Worm (Caenorhabditis elegans): ENCODE results near the gene glb-10.

Gene glb-10

DNA sequence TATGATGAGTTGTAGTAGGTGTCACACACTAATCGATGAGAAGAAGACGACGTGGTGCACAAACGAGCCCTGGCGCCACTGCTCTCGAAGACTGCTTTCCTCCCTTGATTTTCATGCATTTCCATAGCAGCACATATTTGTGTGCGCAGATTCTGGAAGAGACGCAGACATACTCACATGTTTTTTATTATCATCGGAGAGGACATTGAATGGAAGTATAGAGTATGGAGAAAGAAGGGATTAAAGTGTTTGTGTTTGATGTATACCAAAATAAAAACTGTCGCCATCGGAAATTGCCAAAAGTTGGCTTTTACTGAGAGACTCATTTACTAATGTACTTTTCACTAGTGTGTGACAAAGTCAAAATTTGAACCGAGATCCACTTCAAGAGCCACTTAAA, 14.8 kb downstream of the glb-10 start, which contains the start of gene mps-1:
Gene mps-1, minus strand, starts transcription at position 101 of the 400 bp plus-strand sequence.
- TF ChIP-seq nhr-77 (tag; optimal IDR thresholded peaks at IDR 0.05), result no peak
- no peak for TF ChIP-seq ztf-4 (tag; optimal IDR thresholded peaks at IDR 0.05)
- TF ChIP-seq lin-13 (GFP tag; optimal IDR thresholded peaks at IDR 0.05), result no peak
- no peak for TF ChIP-seq nhr-25 (tag; optimal IDR thresholded peaks at IDR 0.05)
- TF ChIP-seq nhr-129 (tag; optimal IDR thresholded peaks at IDR 0.05), result no peak
- no peak for TF ChIP-seq nhr-237 (tag; optimal IDR thresholded peaks at IDR 0.05)
- no peak for TF ChIP-seq fos-1 (tag; optimal IDR thresholded peaks at IDR 0.05)

DNA sequence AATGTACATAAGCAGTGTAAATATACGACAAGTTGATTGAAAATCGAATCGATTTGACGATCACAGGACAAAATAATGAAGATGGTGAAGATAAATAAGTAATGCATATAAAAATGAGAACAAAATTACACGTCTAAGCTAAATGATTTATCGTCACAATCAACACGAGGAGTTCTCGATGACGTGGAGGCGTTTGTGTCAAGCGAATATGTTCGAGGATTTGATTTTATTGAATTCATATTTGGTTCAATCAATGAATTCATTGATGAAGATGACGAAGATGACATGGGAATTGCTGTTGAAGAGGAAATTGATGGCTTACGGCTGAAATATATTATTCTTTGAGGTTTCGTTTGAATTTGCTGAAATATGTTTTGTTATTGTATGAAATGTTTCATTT, 16.6 kb downstream of the glb-10 start, which contains the start of gene nyn-3:
Gene nyn-3, minus strand, starts transcription at position 101 of the 400 bp plus-strand sequence.
- TF ChIP-seq elt-1 (tag; optimal IDR thresholded peaks at IDR 0.05), result no peak
- TF ChIP-seq nhr-25 (tag; optimal IDR thresholded peaks at IDR 0.05), result no peak
- no peak for TF ChIP-seq ztf-1 (GFP tag; conservative IDR thresholded peaks at IDR 0.05)
- TF ChIP-seq unc-55 (GFP tag; optimal IDR thresholded peaks at IDR 0.05), result no peak
- no peak for TF ChIP-seq R02D3.7 (tag; optimal IDR thresholded peaks at IDR 0.05)
- TF ChIP-seq sma-9 (GFP tag; optimal IDR thresholded peaks at IDR 0.05), result no peak
- TF ChIP-seq sma-9 (tag; optimal IDR thresholded peaks at IDR 0.05), result no peak
- TF ChIP-seq blmp-1 (tag; optimal IDR thresholded peaks at IDR 0.05; ENCODE audit: insufficient read depth), result no peak
- TF ChIP-seq ZK546.5 (tag; optimal IDR thresholded peaks at IDR 0.05), result no peak
- TF ChIP-seq alr-1 (tag; optimal IDR thresholded peaks at IDR 0.05), result no peak
- TF ChIP-seq C34F6.9 (tag; optimal IDR thresholded peaks at IDR 0.05), result no peak
- TF ChIP-seq unc-39 (tag; optimal IDR thresholded peaks at IDR 0.05), result no peak
- TF ChIP-seq F13H6.1 (tag; optimal IDR thresholded peaks at IDR 0.05), result no peak
- TF ChIP-seq egl-27 (tag; optimal IDR thresholded peaks at IDR 0.05), result no peak
- no peak for TF ChIP-seq skn-1 (tag; optimal IDR thresholded peaks at IDR 0.05)
- no peak for TF ChIP-seq nhr-21 (tag; optimal IDR thresholded peaks at IDR 0.05)
- TF ChIP-seq lin-13 (GFP tag; optimal IDR thresholded peaks at IDR 0.05), result no peak

DNA sequence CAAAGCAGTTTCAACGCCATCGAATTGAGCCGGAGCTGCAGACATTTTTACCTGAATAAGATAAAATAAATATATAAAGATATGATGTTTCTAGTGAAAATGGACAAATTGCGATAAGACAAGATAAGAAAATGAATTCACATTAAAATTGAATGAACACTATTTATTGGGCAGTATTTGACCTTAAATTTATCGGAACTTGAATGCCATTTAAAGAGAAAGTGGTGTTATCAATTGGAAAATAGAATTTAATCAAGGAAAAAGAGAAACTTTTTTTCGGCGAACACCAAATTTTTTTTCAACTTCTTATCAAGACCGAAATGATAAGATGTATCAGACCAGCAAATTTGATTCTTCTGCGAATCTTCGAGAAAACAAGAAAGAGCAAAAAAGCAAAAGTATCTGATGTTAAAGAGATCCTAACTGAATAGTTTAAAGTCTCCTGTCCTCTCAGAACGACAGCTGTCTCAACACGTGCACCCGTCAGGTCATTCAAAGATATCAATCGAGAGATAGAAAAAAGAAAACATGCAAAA, 19.0 kb downstream of the glb-10 start, which contains the start of gene upb-1:
Gene upb-1, minus strand, starts transcription at position 51 of the 536 bp plus-strand sequence.
- TF ChIP-seq elt-1 (tag; optimal IDR thresholded peaks at IDR 0.05) (no peak), zag-1 (tag; optimal IDR thresholded peaks at IDR 0.05) (no peak), unc-62 (GFP tag; optimal IDR thresholded peaks at IDR 0.05) (no peak), C34F6.9 (tag; optimal IDR thresholded peaks at IDR 0.05) (peak; percentile 47), skn-1 (tag; optimal IDR thresholded peaks at IDR 0.05) (no peak), nhr-11 (tag; optimal IDR thresholded peaks at IDR 0.05) (no peak), ceh-16 (tag; optimal IDR thresholded peaks at IDR 0.05) (no peak), dmd-4 (tag; optimal IDR thresholded peaks at IDR 0.05) (no peak), alr-1 (tag; optimal IDR thresholded peaks at IDR 0.05) (no peak), Y55F3AM.14 (GFP tag; optimal IDR thresholded peaks at IDR 0.05) (no peak), aly-2 (tag; optimal IDR thresholded peaks at IDR 0.05) (no peak), lsy-2 (tag; optimal IDR thresholded peaks at IDR 0.05) (peak in 1 of 2 experiments; percentile 52), gmeb-1 (tag; optimal IDR thresholded peaks at IDR 0.05) (no peak), ceh-82 (tag; optimal IDR thresholded peaks at IDR 0.05) (no peak), elt-3 (tag; optimal IDR thresholded peaks at IDR 0.05) (no peak), sma-9 (GFP tag; optimal IDR thresholded peaks at IDR 0.05) (peak; percentile 63), sma-9 (tag; optimal IDR thresholded peaks at IDR 0.05) (no peak), crh-2 (tag; optimal IDR thresholded peaks at IDR 0.05) (no peak), nhr-21 (tag; optimal IDR thresholded peaks at IDR 0.05) (no peak), fos-1 (tag; optimal IDR thresholded peaks at IDR 0.05) (peak; percentile 41), blmp-1 (tag; optimal IDR thresholded peaks at IDR 0.05; ENCODE audit: insufficient read depth) (peak; percentile 23), nhr-25 (tag; optimal IDR thresholded peaks at IDR 0.05) (no peak), ztf-4 (tag; optimal IDR thresholded peaks at IDR 0.05) (no peak), nhr-129 (tag; optimal IDR thresholded peaks at IDR 0.05) (peak; percentile 53), snpc-4 (tag; optimal IDR thresholded peaks at IDR 0.05) (no peak), ztf-1 (GFP tag; conservative IDR thresholded peaks at IDR 0.05) (no peak), ama-1 (optimal IDR thresholded peaks at IDR 0.05) (no peak), mbf-1 (tag; optimal IDR thresholded peaks at IDR 0.05) (no peak), F13H6.1 (tag; optimal IDR thresholded peaks at IDR 0.05) (peak; percentile 63), mdl-1 (tag; optimal IDR thresholded peaks at IDR 0.05) (no peak), lin-11 (tag; optimal IDR thresholded peaks at IDR 0.05) (no peak)
